Fruit fly (Drosophila melanogaster): ENCODE results near the gene Gbeta5.
A peak's percentile ranks its signal among the peaks of the same experiment; 100 is the strongest.

Gbeta5 gene

DNA sequence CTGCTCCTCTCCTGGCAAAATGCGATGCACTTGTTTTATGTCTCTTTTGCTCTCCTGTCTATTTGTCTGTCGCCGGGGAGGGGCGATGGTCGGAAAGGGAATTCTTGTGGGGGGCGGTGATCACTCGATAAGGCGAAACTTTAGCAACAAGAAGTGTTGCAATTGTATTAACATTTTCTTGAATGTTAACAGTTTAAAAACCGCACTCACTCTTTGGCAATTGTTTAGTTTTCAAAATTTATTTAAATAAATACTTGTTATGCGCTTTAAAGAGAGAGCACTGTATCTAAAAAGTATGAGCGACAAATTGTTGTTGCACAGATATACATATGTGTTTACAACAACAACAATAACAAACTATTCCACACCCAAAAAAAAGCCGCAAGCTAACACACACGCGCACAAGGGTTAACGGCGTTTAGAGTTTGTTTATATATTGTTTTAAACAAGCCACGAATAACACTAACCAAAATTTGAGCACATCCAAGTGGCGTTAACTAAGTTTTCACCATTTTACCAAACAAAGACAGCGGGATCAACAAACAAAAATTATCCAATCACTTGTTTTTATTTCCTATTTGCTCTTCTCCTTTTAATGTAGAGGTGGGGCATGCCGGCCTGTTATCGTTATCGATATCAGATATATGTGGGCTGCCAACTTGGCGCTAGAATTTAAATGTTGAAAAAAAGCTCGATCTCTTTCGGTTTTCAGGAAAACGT, 50.4 kb downstream of the Gbeta5 start, which contains the start of gene CG2258 (continued):
- peak; percentile 46 for TF ChIP-seq CG7987 (GFP tag; optimal IDR thresholded peaks at IDR 0.05)
- TF ChIP-seq tap (tag; optimal IDR thresholded peaks at IDR 0.05) = peak; percentile 91
- peak; percentile 78 for TF ChIP-seq odd (GFP tag; optimal IDR thresholded peaks at IDR 0.05)
- no peak for TF ChIP-seq insv (GFP tag; optimal IDR thresholded peaks at IDR 0.05)
- TF ChIP-seq Oaz (GFP tag; IDR thresholded peaks at IDR 0.05) = peak; percentile 64; the same call in 1 of the 2 replicates
- peak; percentile 88 for TF ChIP-seq Rfx (GFP tag; IDR thresholded peaks at IDR 0.05)
- TF ChIP-seq zf30C (GFP tag; optimal IDR thresholded peaks at IDR 0.05) = no peak
- TF ChIP-seq ken (GFP tag; IDR thresholded peaks at IDR 0.05) = peak; percentile 87
- peak; percentile 67 for TF ChIP-seq Vsx1 (GFP tag; optimal IDR thresholded peaks at IDR 0.05)
- no peak; the same call in 1 of the 2 replicates for TF ChIP-seq Bgb (GFP tag; IDR thresholded peaks at IDR 0.05; ENCODE audit: partially characterized antibody)
- peak; percentile 85 for TF ChIP-seq az2 (GFP tag; optimal IDR thresholded peaks at IDR 0.05)
- TF ChIP-seq CG10959 (GFP tag; IDR thresholded peaks at IDR 0.05) = peak; percentile 58
- TF ChIP-seq BEAF-32 (GFP tag; optimal IDR thresholded peaks at IDR 0.05) = peak; percentile 22
- TF ChIP-seq HmgZ (tag; optimal IDR thresholded peaks at IDR 0.05) = peak; percentile 73
- TF ChIP-seq Atf-2 (GFP tag; optimal IDR thresholded peaks at IDR 0.05) = peak; percentile 45
- peak; percentile 76 for TF ChIP-seq gsb-n (tag; optimal IDR thresholded peaks at IDR 0.05)
- peak; percentile 74 for TF ChIP-seq CG1602 (GFP tag; optimal IDR thresholded peaks at IDR 0.05)
- peak; percentile 83 for TF ChIP-seq CG3847 (GFP tag; IDR thresholded peaks at IDR 0.05)
- peak; percentile 61 for TF ChIP-seq Gsc (GFP tag; IDR thresholded peaks at IDR 0.05)
- TF ChIP-seq Dll (GFP tag; IDR thresholded peaks at IDR 0.05; ENCODE audit: partially characterized antibody) = no peak
- no peak for TF ChIP-seq pum (GFP tag; optimal IDR thresholded peaks at IDR 0.05)
- TF ChIP-seq dati (GFP tag; IDR thresholded peaks at IDR 0.05) = peak; percentile 46; the same call in 1 of the 2 replicates
- TF ChIP-seq Deaf1 (tag; optimal IDR thresholded peaks at IDR 0.05) = peak; percentile 60
- TF ChIP-seq CG14710 (tag; optimal IDR thresholded peaks at IDR 0.05) = peak; percentile 71
- peak; percentile 91 for TF ChIP-seq gem (tag; optimal IDR thresholded peaks at IDR 0.05)
- TF ChIP-seq CG1603 (tag; optimal IDR thresholded peaks at IDR 0.05) = peak; percentile 91
- TF ChIP-seq CG30403 (GFP tag; optimal IDR thresholded peaks at IDR 0.05) = peak; percentile 84
- TF ChIP-seq CG17612 (GFP tag; IDR thresholded peaks at IDR 0.05) = peak; percentile 61
- peak; percentile 39 for TF ChIP-seq NC2β (GFP tag; optimal IDR thresholded peaks at IDR 0.05)
- peak; percentile 62 for TF ChIP-seq tx (GFP tag; optimal IDR thresholded peaks at IDR 0.05)
- TF ChIP-seq CG12071 (GFP tag; optimal IDR thresholded peaks at IDR 0.05) = peak; percentile 86
- TF ChIP-seq NC2α (GFP tag; optimal IDR thresholded peaks at IDR 0.05) = peak; percentile 58
- TF ChIP-seq Dp (GFP tag; optimal IDR thresholded peaks at IDR 0.05) = peak; percentile 82
- TF ChIP-seq ranshi (GFP tag; IDR thresholded peaks at IDR 0.05) = peak; percentile 89
- TF ChIP-seq lola (GFP tag; optimal IDR thresholded peaks at IDR 0.05) = peak in 1 of 3 experiments; percentile 58
- peak; percentile 31 for TF ChIP-seq pzg (GFP tag; optimal IDR thresholded peaks at IDR 0.05)
- peak; percentile 77 for TF ChIP-seq scrt (GFP tag; optimal IDR thresholded peaks at IDR 0.05)
- peak; percentile 45 for TF ChIP-seq Nf-YB (GFP tag; optimal IDR thresholded peaks at IDR 0.05)
- peak; percentile 69; the same call in 1 of the 2 replicates for TF ChIP-seq CG8765 (GFP tag; IDR thresholded peaks at IDR 0.05)
- peak; percentile 68 for TF ChIP-seq jing (GFP tag; optimal IDR thresholded peaks at IDR 0.05)
- TF ChIP-seq NK7.1 (GFP tag; optimal IDR thresholded peaks at IDR 0.05) = peak; percentile 51
- TF ChIP-seq CG12299 (tag; optimal IDR thresholded peaks at IDR 0.05) = peak; percentile 76
- no peak for TF ChIP-seq hth (optimal IDR thresholded peaks at IDR 0.05)
- TF ChIP-seq CG18476 (GFP tag; optimal IDR thresholded peaks at IDR 0.05) = peak; percentile 70
- peak; percentile 70 for TF ChIP-seq run (tag; optimal IDR thresholded peaks at IDR 0.05)
- peak; percentile 77 for TF ChIP-seq ttk (GFP tag; IDR thresholded peaks at IDR 0.05)
- no peak for TF ChIP-seq eve (GFP tag; optimal IDR thresholded peaks at IDR 0.05)
- TF ChIP-seq CG2202 (tag; optimal IDR thresholded peaks at IDR 0.05) = peak; percentile 49
- TF ChIP-seq HLH54F (GFP tag; optimal IDR thresholded peaks at IDR 0.05) = peak; percentile 60

All from whole organism, embryonic.